Fruit fly (Drosophila melanogaster) whole organism, embryonic: ENCODE measurements around the gene kibra.

Experiments
- ATbp ChIP-seq: fragments of 200-800 bp; sonication (Bioruptor generic); optimal IDR thresholded peaks from 2 replicates; lab custom pipeline; 2017; ENCODE audit warnings: missing biosample characterization, mild to moderate bottlenecking, missing genetic modification characterization, missing genetic modification reagents
- Asciz ChIP-seq: fragments of 200-800 bp; sonication (Bioruptor generic); optimal IDR thresholded peaks from 2 replicates; lab custom pipeline; 2017; ENCODE audit warnings: missing biosample characterization, mild to moderate bottlenecking, missing genetic modification characterization, missing genetic modification reagents
- Atf6 ChIP-seq: fragments of 200-800 bp; sonication (Bioruptor generic); IDR thresholded peaks from 2 replicates; pipeline ENCODE4 v1.3.6; 2022; ENCODE audit warnings: missing biosample characterization, missing genetic modification characterization
- CG11398 ChIP-seq: fragments of 200-800 bp; sonication (Bioruptor generic); optimal IDR thresholded peaks from 2 replicates; lab custom pipeline; 2016; ENCODE audit warnings: missing biosample characterization, missing genetic modification characterization
- CG11504 ChIP-seq: fragments of 200-800 bp; sonication (Bioruptor generic); optimal IDR thresholded peaks from 3 replicates; lab custom pipeline; 2019; ENCODE audit warnings: missing biosample characterization, mild to moderate bottlenecking, missing genetic modification characterization, moderate library complexity
- CG11723 ChIP-seq: fragments of 200-800 bp; sonication (Bioruptor generic); optimal IDR thresholded peaks from 2 replicates; lab custom pipeline; 2017; ENCODE audit warnings: missing biosample characterization, mild to moderate bottlenecking, missing genetic modification characterization
- CG12071 ChIP-seq: fragments of 200-800 bp; sonication (Bioruptor generic); optimal IDR thresholded peaks from 3 replicates; lab custom pipeline; 2018; ENCODE audit warnings: missing biosample characterization, mild to moderate bottlenecking, missing genetic modification characterization
- CG13296 ChIP-seq: fragments of 200-800 bp; sonication (Bioruptor generic); optimal IDR thresholded peaks from 3 replicates; lab custom pipeline; 2018; ENCODE audit warnings: missing biosample characterization, mild to moderate bottlenecking, missing genetic modification characterization
- CG13894 ChIP-seq: fragments of 200-800 bp; sonication (Bioruptor generic); optimal IDR thresholded peaks from 3 replicates; lab custom pipeline; 2018; ENCODE audit warnings: missing biosample characterization, mild to moderate bottlenecking, missing genetic modification characterization, moderate library complexity
- CG15601 ChIP-seq: fragments of 200-800 bp; sonication (Bioruptor generic); optimal IDR thresholded peaks from 3 replicates; lab custom pipeline; 2019; ENCODE audit warnings: missing biosample characterization, mild to moderate bottlenecking, missing genetic modification characterization, moderate library complexity
- CG3163 ChIP-seq: fragments of 200-800 bp; sonication (Bioruptor generic); optimal IDR thresholded peaks from 3 replicates; lab custom pipeline; 2016; ENCODE audit warnings: missing biosample characterization, missing genetic modification characterization
- CG4360 ChIP-seq: fragments of 200-800 bp; sonication (Bioruptor generic); IDR thresholded peaks from 2 replicates; pipeline ENCODE4 v1.3.6; 2022; ENCODE audit warnings: missing biosample characterization, missing genetic modification characterization
- CG5245 ChIP-seq: fragments of 200-800 bp; sonication (Bioruptor generic); optimal IDR thresholded peaks from 3 replicates; lab custom pipeline; 2016; ENCODE audit warnings: missing biosample characterization, missing genetic modification characterization
- CG6254 ChIP-seq: fragments of 200-800 bp; sonication (Bioruptor generic); optimal IDR thresholded peaks from 3 replicates; lab custom pipeline; 2017; ENCODE audit warnings: mild to moderate bottlenecking, missing biosample characterization, missing genetic modification reagents, missing genetic modification characterization
- CG6683 ChIP-seq: fragments of 200-800 bp; sonication (Bioruptor generic); optimal IDR thresholded peaks from 2 replicates; lab custom pipeline; 2017; ENCODE audit warnings: missing biosample characterization, mild to moderate bottlenecking, missing genetic modification characterization, missing genetic modification reagents
- CG7357 ChIP-seq: fragments of 200-800 bp; sonication (Bioruptor generic); IDR thresholded peaks from 3 replicates; pipeline ENCODE4 v1.3.6; 2022; ENCODE audit warnings: missing biosample characterization, missing genetic modification characterization
- CG8290 ChIP-seq, 3 experiments: fragments of 200-800 bp; sonication (Bioruptor generic); optimal IDR thresholded peaks; 2 replicates each; lab custom pipeline; 2016 to 2019; ENCODE audit warnings: missing biosample characterization in 3 of 3, missing genetic modification characterization in 3 of 3, mild to moderate bottlenecking in 2 of 3, moderate library complexity in 1 of 3
- CTCF ChIP-seq: fragments of 200-800 bp; sonication (Bioruptor generic); optimal IDR thresholded peaks from 2 replicates; lab custom pipeline; 2017; ENCODE audit warnings: missing biosample characterization, mild to moderate bottlenecking, missing genetic modification characterization, moderate library complexity
- Dp ChIP-seq: fragments of 200-800 bp; sonication (Bioruptor generic); optimal IDR thresholded peaks from 2 replicates; lab custom pipeline; 2018; ENCODE audit warnings: missing biosample characterization, mild to moderate bottlenecking, missing genetic modification characterization, moderate library complexity
- ERR ChIP-seq: fragments of 200-800 bp; sonication (Bioruptor generic); optimal IDR thresholded peaks from 2 replicates; lab custom pipeline; 2016; ENCODE audit warnings: missing biosample characterization, missing genetic modification characterization
- Gug ChIP-seq: fragments of 200-800 bp; sonication (Bioruptor generic); IDR thresholded peaks from 4 replicates; pipeline ENCODE4 v1.3.6; 2022; ENCODE audit warnings: missing biosample characterization, missing genetic modification characterization
- HLH4C ChIP-seq: fragments of 200-800 bp; sonication (Bioruptor generic); IDR thresholded peaks from 3 replicates; pipeline ENCODE4 v1.3.6; 2022; ENCODE audit warnings: missing biosample characterization, missing genetic modification characterization; ENCODE audit not compliant: partially characterized antibody
- Med ChIP-seq: fragments of 200-800 bp; sonication (Bioruptor generic); peaks from one replicate; lab custom pipeline; 2016; ENCODE audit warnings: missing biosample characterization, missing genetic modification characterization, mild to moderate bottlenecking, inconsistent platforms, moderate library complexity
- Mrtf ChIP-seq: fragments of 200-800 bp; sonication (Bioruptor generic); IDR thresholded peaks from 3 replicates; pipeline ENCODE4 v1.3.6; 2022; ENCODE audit warnings: missing biosample characterization, missing genetic modification characterization
- Nf-YC ChIP-seq: fragments of 200-800 bp; optimal IDR thresholded peaks from 3 replicates; lab custom pipeline; 2019; ENCODE audit warnings: missing biosample characterization, mild to moderate bottlenecking, missing genetic modification characterization, moderate library complexity
- Rfx ChIP-seq: fragments of 200-800 bp; sonication (Bioruptor generic); IDR thresholded peaks from 2 replicates; pipeline ENCODE4 v1.3.6; 2022; ENCODE audit warnings: missing biosample characterization, missing genetic modification characterization
- Sox100B ChIP-seq: fragments of 200-800 bp; sonication (Bioruptor generic); optimal IDR thresholded peaks from 3 replicates; lab custom pipeline; 2018; ENCODE audit warnings: missing biosample characterization, mild to moderate bottlenecking, missing genetic modification characterization
- Sry-β ChIP-seq: fragments of 200-800 bp; sonication (Bioruptor generic); optimal IDR thresholded peaks from 2 replicates; lab custom pipeline; 2018; ENCODE audit warnings: missing biosample characterization, mild to moderate bottlenecking, missing genetic modification characterization, moderate library complexity
- YL-1 ChIP-seq: fragments of 200-800 bp; sonication (Bioruptor generic); optimal IDR thresholded peaks from 3 replicates; lab custom pipeline; 2017; ENCODE audit warnings: missing biosample characterization, mild to moderate bottlenecking, missing genetic modification characterization
- ac ChIP-seq: fragments of 200-800 bp; sonication (Bioruptor generic); optimal IDR thresholded peaks from 3 replicates; lab custom pipeline; 2017; ENCODE audit warnings: missing biosample characterization, mild to moderate bottlenecking, missing genetic modification characterization
- cato ChIP-seq: fragments of 200-800 bp; sonication (Bioruptor generic); optimal IDR thresholded peaks from 2 replicates; lab custom pipeline; 2016; ENCODE audit warnings: missing biosample characterization, missing genetic modification characterization, borderline replicate concordance
- ci ChIP-seq: fragments of 200-800 bp; sonication (Bioruptor generic); IDR thresholded peaks from 3 replicates; pipeline ENCODE4 v1.3.6; 2022; ENCODE audit warnings: missing biosample characterization, missing genetic modification characterization
- crol ChIP-seq: fragments of 200-800 bp; sonication (Bioruptor generic); IDR thresholded peaks from 2 replicates; pipeline ENCODE4 v1.3.6; 2022; ENCODE audit warnings: missing biosample characterization, missing genetic modification characterization
- dati ChIP-seq: fragments of 200-800 bp; sonication (Bioruptor generic); IDR thresholded peaks from 2 replicates; pipeline ENCODE4 v1.3.6; 2022; ENCODE audit warnings: missing biosample characterization, missing genetic modification characterization
- emc ChIP-seq: fragments of 200-800 bp; sonication (Bioruptor generic); optimal IDR thresholded peaks from 2 replicates; lab custom pipeline; 2016; ENCODE audit warnings: missing biosample characterization, missing genetic modification characterization
- eyg ChIP-seq: fragments of 200-800 bp; sonication (Bioruptor generic); optimal IDR thresholded peaks from 3 replicates; lab custom pipeline; 2016; ENCODE audit warnings: missing biosample characterization, missing genetic modification characterization
- ftz-f1 ChIP-seq: fragments of 200-800 bp; sonication (Bioruptor generic); optimal IDR thresholded peaks from 2 replicates; lab custom pipeline; 2016; ENCODE audit warnings: missing biosample characterization, missing genetic modification characterization
- fu2 ChIP-seq: fragments of 200-800 bp; sonication (Bioruptor generic); optimal IDR thresholded peaks from 2 replicates; lab custom pipeline; 2016; ENCODE audit warnings: missing biosample characterization, missing genetic modification characterization
- jigr1 ChIP-seq: fragments of 200-800 bp; sonication (Bioruptor generic); IDR thresholded peaks from 3 replicates; pipeline ENCODE4 v1.3.6; 2022; ENCODE audit warnings: missing biosample characterization, missing genetic modification characterization
- lab ChIP-seq: fragments of 200-800 bp; sonication (Bioruptor generic); optimal IDR thresholded peaks from 3 replicates; lab custom pipeline; 2017; ENCODE audit warnings: missing biosample characterization, missing genetic modification characterization, mild to moderate bottlenecking, moderate library complexity, missing genetic modification reagents
- lmd ChIP-seq: fragments of 200-800 bp; sonication (Bioruptor generic); IDR thresholded peaks from 2 replicates; pipeline ENCODE4 v1.3.6; 2022; ENCODE audit warnings: missing biosample characterization, missing genetic modification characterization
- odd ChIP-seq: fragments of 200-800 bp; sonication (Bioruptor generic); optimal IDR thresholded peaks from 2 replicates; lab custom pipeline; 2017; ENCODE audit warnings: missing biosample characterization, mild to moderate bottlenecking, missing genetic modification characterization
- salm ChIP-seq: fragments of 200-800 bp; sonication (Bioruptor generic); optimal IDR thresholded peaks from 2 replicates; lab custom pipeline; 2018; ENCODE audit warnings: missing biosample characterization, mild to moderate bottlenecking, missing genetic modification characterization
- sens ChIP-seq: fragments of 200-800 bp; sonication (Bioruptor generic); peaks from one replicate; lab custom pipeline; 2016; ENCODE audit warnings: missing biosample characterization, missing genetic modification characterization
- sens-2 ChIP-seq: fragments of 200-800 bp; sonication (Bioruptor generic); IDR thresholded peaks from 2 replicates; pipeline ENCODE4 v1.3.6; 2022; ENCODE audit warnings: missing biosample characterization, missing genetic modification characterization
- sisA ChIP-seq: fragments of 200-800 bp; sonication (Bioruptor generic); IDR thresholded peaks from 2 replicates; pipeline ENCODE4 v1.3.6; 2022; ENCODE audit warnings: missing biosample characterization, missing genetic modification characterization
- sr ChIP-seq: fragments of 200-800 bp; sonication (Bioruptor generic); IDR thresholded peaks from 3 replicates; pipeline ENCODE4 v1.3.6; 2022; ENCODE audit warnings: missing biosample characterization, missing genetic modification characterization
- stc ChIP-seq: fragments of 200-800 bp; sonication (Bioruptor generic); IDR thresholded peaks from 2 replicates; pipeline ENCODE4 v1.3.6; 2022; ENCODE audit warnings: missing biosample characterization, missing genetic modification characterization
- tll ChIP-seq, 2 experiments: fragments of 200-800 bp in 1 of 2; fragments of >200 bp in 1 of 2; sonication (Bioruptor generic) in 1 of 2; optimal IDR thresholded peaks; 2 replicates each; lab custom pipeline; 2017 to 2019; ENCODE audit warnings: missing biosample characterization in 2 of 2, missing genetic modification characterization in 2 of 2, mild to moderate bottlenecking in 1 of 2, moderate library complexity in 1 of 2
- unpg ChIP-seq: fragments of 200-800 bp; sonication (Bioruptor generic); optimal IDR thresholded peaks from 3 replicates; lab custom pipeline; 2018; ENCODE audit warnings: missing biosample characterization, mild to moderate bottlenecking, missing genetic modification characterization, moderate library complexity
- vvl ChIP-seq: fragments of 200-800 bp; sonication (Bioruptor generic); IDR thresholded peaks from 2 replicates; pipeline ENCODE4 v1.3.6; 2022; ENCODE audit warnings: missing biosample characterization, missing genetic modification characterization
- zen ChIP-seq: fragments of 200-800 bp; sonication (Bioruptor generic); optimal IDR thresholded peaks from 3 replicates; lab custom pipeline; 2018; ENCODE audit warnings: missing biosample characterization, mild to moderate bottlenecking, missing genetic modification characterization, moderate library complexity

kibra gene

DNA sequence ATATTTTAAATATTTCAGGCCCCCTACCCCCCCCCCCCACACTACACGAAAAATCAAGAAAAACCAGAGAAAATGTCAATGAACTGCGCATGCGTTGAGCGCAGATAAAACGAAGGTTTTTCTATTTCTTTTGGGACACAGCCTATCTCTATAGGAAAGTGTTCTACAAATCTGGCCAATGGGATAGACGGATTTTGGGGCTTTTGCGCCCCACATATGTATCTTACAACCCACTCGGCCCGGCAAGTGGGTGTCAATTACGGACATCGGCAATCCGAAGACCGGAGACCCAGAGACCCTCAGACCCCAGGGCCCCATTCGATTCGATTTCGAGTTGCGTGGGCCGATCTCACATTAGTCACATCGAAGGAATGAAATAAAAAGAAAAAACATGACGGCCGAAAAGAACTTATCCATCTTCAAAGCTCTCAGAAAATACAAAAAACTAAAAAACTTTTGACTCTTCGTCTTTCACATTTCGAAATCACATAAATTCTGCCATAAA, 14.5 kb downstream of the kibra start (continued):
- 0 out of 3 replicates have a peak, but pooled peaks have one; percentile 11 for TF ChIP-seq ci (GFP tag; lab: Robert Waterston, UW)
- TF ChIP-seq Med (GFP tag; lab: Kevin White, UChicago) = peak; percentile 29
- no peak for TF ChIP-seq ac (GFP tag; lab: Kevin White, UChicago)
- TF ChIP-seq Dp = no peak
- TF ChIP-seq sens (GFP tag; lab: Kevin White, UChicago) = peak; percentile 33
- TF ChIP-seq odd (GFP tag; lab: Kevin White, UChicago) = no peak
- peak; percentile 50 for TF ChIP-seq CG13894 (tag; lab: Kevin White, UChicago)
- TF ChIP-seq CG3163 (GFP tag; lab: Kevin White, UChicago) = no peak
- no peak for TF ChIP-seq HLH4C (GFP tag; lab: Robert Waterston, UW)
- TF ChIP-seq crol = peak; percentile 68; the same call in 1 of the 2 replicates
- no peak for TF ChIP-seq tll (GFP tag; optimal IDR thresholded peaks at IDR 0.05; lab: Kevin White, UChicago)
- TF ChIP-seq Gug (GFP tag; lab: Robert Waterston, UW) = no peak
- TF ChIP-seq CG6254 (GFP tag; lab: Kevin White, UChicago) = no peak
- TF ChIP-seq CG11398 = no peak
- no peak for TF ChIP-seq jigr1 (GFP tag; lab: Robert Waterston, UW)
- TF ChIP-seq Nf-YC (tag; lab: Kevin White, UChicago) = peak; percentile 64
- TF ChIP-seq YL-1 (GFP tag; lab: Kevin White, UChicago) = no peak
- TF ChIP-seq CG11723 = no peak
- no peak for TF ChIP-seq CTCF (GFP tag; lab: Kevin White, UChicago)
- TF ChIP-seq CG5245 (GFP tag; lab: Kevin White, UChicago) = no peak
- TF ChIP-seq lmd (GFP tag; lab: Robert Waterston, UW) = no peak
- no peak for TF ChIP-seq unpg (GFP tag; lab: Kevin White, UChicago)
- TF ChIP-seq ftz-f1 = no peak
- TF ChIP-seq dati (GFP tag; lab: Robert Waterston, UW) = no peak
- no peak for TF ChIP-seq Asciz (GFP tag; lab: Kevin White, UChicago)
- TF ChIP-seq CG7357 (GFP tag; lab: Robert Waterston, UW) = no peak
- no peak for TF ChIP-seq emc
- TF ChIP-seq sr = peak; percentile 93
- peak; percentile 41 for TF ChIP-seq sens-2
- no peak for TF ChIP-seq eyg
- TF ChIP-seq CG15601 (tag; lab: Kevin White, UChicago) = no peak
- TF ChIP-seq CG8290 (GFP tag; optimal IDR thresholded peaks at IDR 0.05; lab: Kevin White, UChicago) = no peak
- no peak for TF ChIP-seq CG8290 (tag; optimal IDR thresholded peaks at IDR 0.05; lab: Kevin White, UChicago)
- TF ChIP-seq cato (GFP tag; lab: Kevin White, UChicago) = no peak
- TF ChIP-seq CG11504 (tag; lab: Kevin White, UChicago) = no peak
- TF ChIP-seq, all 482 proteins: peak for 14

DNA sequence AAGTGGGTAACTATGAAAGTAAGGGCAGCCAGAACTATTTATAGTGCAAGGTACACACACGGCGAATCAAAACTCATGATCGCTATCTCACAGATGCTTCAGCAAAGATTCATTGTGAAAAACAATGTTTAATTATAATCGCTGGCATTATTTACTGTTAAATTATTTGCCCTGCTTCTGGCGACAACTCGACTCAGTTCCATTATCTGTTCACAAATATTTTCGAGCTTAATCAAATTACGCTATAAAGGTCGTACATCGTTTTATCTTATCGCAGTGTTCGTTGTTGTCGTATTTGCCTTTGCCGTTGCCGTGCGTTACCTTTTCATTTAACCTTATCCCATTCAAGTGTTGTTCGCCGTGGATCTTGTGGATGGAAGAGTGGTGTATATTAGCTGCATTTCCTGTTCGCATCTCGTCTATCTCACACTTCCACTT, 15.1 kb downstream of the kibra start:
- no peak for TF ChIP-seq sisA (GFP tag; lab: Robert Waterston, UW)
- peak; percentile 12; the same call in 1 of the 2 replicates for TF ChIP-seq CG4360 (GFP tag; lab: Robert Waterston, UW)
- no peak for TF ChIP-seq stc
- no peak for TF ChIP-seq fu2 (GFP tag; lab: Kevin White, UChicago)
- TF ChIP-seq Atf6 (GFP tag; lab: Robert Waterston, UW) = no peak
- peak; percentile 55 for TF ChIP-seq ATbp
- no peak for TF ChIP-seq salm (tag; lab: Kevin White, UChicago)
- TF ChIP-seq vvl = no peak
- TF ChIP-seq sens-2 = no peak
- TF ChIP-seq lab = peak; percentile 65
- peak; percentile 38 for TF ChIP-seq Sox100B (GFP tag; lab: Kevin White, UChicago)
- TF ChIP-seq ERR (GFP tag; lab: Kevin White, UChicago) = peak; percentile 3
- TF ChIP-seq Sry-β (GFP tag; lab: Kevin White, UChicago) = no peak
- no peak for TF ChIP-seq zen (tag; lab: Kevin White, UChicago)
- peak; percentile 25 for TF ChIP-seq CG12071 (GFP tag; lab: Kevin White, UChicago)
- TF ChIP-seq CG6683 (GFP tag; lab: Kevin White, UChicago) = peak; percentile 36
- peak; percentile 14; the same call in 1 of the 2 replicates for TF ChIP-seq Rfx (GFP tag; lab: Robert Waterston, UW)
- TF ChIP-seq Mrtf (GFP tag; lab: Robert Waterston, UW) = no peak
- peak; percentile 49 for TF ChIP-seq CG13296
